Fruit fly (Drosophila melanogaster): ENCODE measurements around the gene PGRP-LD.

The PGRP-LD gene

dm6 chr3L:5813016-5813415 lies 33.2 kb downstream of the PGRP-LD start, which contains the start of gene mad2 (continued):
- no peak for TF ChIP-seq CG4854 (GFP tag; optimal IDR thresholded peaks at IDR 0.05)
- no peak for TF ChIP-seq gro (GFP tag; optimal IDR thresholded peaks at IDR 0.05)
- peak in 1 of 2 experiments; percentile 9 for TF ChIP-seq Trl (optimal IDR thresholded peaks at IDR 0.05)
- no peak for TF ChIP-seq Trl (GFP tag; optimal IDR thresholded peaks at IDR 0.05)
- peak; percentile 52; the same call in 1 of the 3 replicates for TF ChIP-seq vnd (GFP tag; IDR thresholded peaks at IDR 0.05; ENCODE audit: partially characterized antibody)
- TF ChIP-seq CG13624 (GFP tag; optimal IDR thresholded peaks at IDR 0.05), result peak; percentile 75
- TF ChIP-seq pum (GFP tag; optimal IDR thresholded peaks at IDR 0.05), result no peak
- peak; percentile 24 for TF ChIP-seq sens (GFP tag)
- TF ChIP-seq CG13424 (tag; optimal IDR thresholded peaks at IDR 0.05), result peak; percentile 35
- TF ChIP-seq CG3847 (GFP tag; IDR thresholded peaks at IDR 0.05), result peak; percentile 69
- no peak for TF ChIP-seq Hmx (GFP tag; optimal IDR thresholded peaks at IDR 0.05)
- no peak for TF ChIP-seq Dip3 (GFP tag; optimal IDR thresholded peaks at IDR 0.05)
- no peak for TF ChIP-seq chinmo (GFP tag; IDR thresholded peaks at IDR 0.05; ENCODE audit: partially characterized antibody)
- peak; percentile 39 for TF ChIP-seq MESR4 (GFP tag; optimal IDR thresholded peaks at IDR 0.05)
- peak; percentile 41 for TF ChIP-seq phol (tag; optimal IDR thresholded peaks at IDR 0.05)
- peak; percentile 41; the same call in 1 of the 2 replicates for TF ChIP-seq Rfx (GFP tag; IDR thresholded peaks at IDR 0.05)
- 0 out of 2 replicates have a peak, but pooled peaks have one; percentile 25 for TF ChIP-seq ssp (GFP tag; IDR thresholded peaks at IDR 0.05)
- TF ChIP-seq HLHmδ (GFP tag; optimal IDR thresholded peaks at IDR 0.05), result no peak
- TF ChIP-seq CG10147 (GFP tag; optimal IDR thresholded peaks at IDR 0.05), result no peak
- TF ChIP-seq CG9609 (GFP tag; optimal IDR thresholded peaks at IDR 0.05), result no peak
- no peak for TF ChIP-seq CG3726 (GFP tag; IDR thresholded peaks at IDR 0.05)
- TF ChIP-seq CG42726 (GFP tag; IDR thresholded peaks at IDR 0.05; ENCODE audit: partially characterized antibody), result peak; percentile 40; the same call in 1 of the 2 replicates
- TF ChIP-seq CG2712 (tag; optimal IDR thresholded peaks at IDR 0.05), result peak; percentile 31
- no peak for TF ChIP-seq CG14965 (GFP tag; optimal IDR thresholded peaks at IDR 0.05; ENCODE audit: borderline replicate concordance)
- TF ChIP-seq CG15514 (GFP tag; optimal IDR thresholded peaks at IDR 0.05), result peak; percentile 59
- TF ChIP-seq CG12942 (GFP tag; optimal IDR thresholded peaks at IDR 0.05), result no peak
- peak; percentile 23 for TF ChIP-seq PHDP (tag; optimal IDR thresholded peaks at IDR 0.05)
- TF ChIP-seq CG14667 (GFP tag; IDR thresholded peaks at IDR 0.05), result no peak
- TF ChIP-seq pfk (GFP tag; optimal IDR thresholded peaks at IDR 0.05), result no peak
- no peak for TF ChIP-seq dm (GFP tag; optimal IDR thresholded peaks at IDR 0.05)
- peak; percentile 58 for TF ChIP-seq CG10267 (tag; optimal IDR thresholded peaks at IDR 0.05)
- no peak for TF ChIP-seq CG9817 (tag; optimal IDR thresholded peaks at IDR 0.05)
- no peak for TF ChIP-seq slp2 (GFP tag; optimal IDR thresholded peaks at IDR 0.05)
- TF ChIP-seq CG10979 (tag; optimal IDR thresholded peaks at IDR 0.05), result no peak
- TF ChIP-seq amos (GFP tag; IDR thresholded peaks at IDR 0.05; ENCODE audit: partially characterized antibody), result peak; percentile 75
- peak; percentile 63; the same call in 2 of the 3 replicates for TF ChIP-seq knrl (GFP tag; IDR thresholded peaks at IDR 0.05; ENCODE audit: partially characterized antibody)
- TF ChIP-seq Lhr (GFP tag; optimal IDR thresholded peaks at IDR 0.05), result peak; percentile 97
- peak; percentile 10 to 22 for TF ChIP-seq dpn (GFP tag; optimal IDR thresholded peaks at IDR 0.05)
- TF ChIP-seq HmgD (GFP tag; optimal IDR thresholded peaks at IDR 0.05), result peak; percentile 81
- TF ChIP-seq Hsf (GFP tag; optimal IDR thresholded peaks at IDR 0.05), result peak; percentile 54
- no peak for TF ChIP-seq tx (GFP tag; optimal IDR thresholded peaks at IDR 0.05)
- no peak for TF ChIP-seq CG18011 (GFP tag; optimal IDR thresholded peaks at IDR 0.05)
- TF ChIP-seq chm (GFP tag; IDR thresholded peaks at IDR 0.05), result 0 out of 2 replicates have a peak, but pooled peaks have one; percentile 27
- no peak for TF ChIP-seq emc (GFP tag; optimal IDR thresholded peaks at IDR 0.05)
- no peak for TF ChIP-seq gcm (GFP tag; optimal IDR thresholded peaks at IDR 0.05)
- TF ChIP-seq org-1 (GFP tag; optimal IDR thresholded peaks at IDR 0.05), result no peak
- no peak for TF ChIP-seq B-H1 (GFP tag; IDR thresholded peaks at IDR 0.05)
- TF ChIP-seq CG11247 (GFP tag; IDR thresholded peaks at IDR 0.05), result no peak
- peak; percentile 28 for TF ChIP-seq zen (tag; optimal IDR thresholded peaks at IDR 0.05)
- peak; percentile 75 for TF ChIP-seq Ets97D (GFP tag; optimal IDR thresholded peaks at IDR 0.05)
- TF ChIP-seq Ravus (GFP tag; IDR thresholded peaks at IDR 0.05), result no peak
